Fruit fly (Drosophila melanogaster): ENCODE results near the gene brwl.

brwl gene

dm6 chr2L:9566656-9567055 is 2.0 kb upstream of the brwl start, which contains the start of gene jp:
jp (minus strand) TSS chr2L:9566750.
- TF ChIP-seq D1 (tag; optimal IDR thresholded peaks at IDR 0.05): no peak
- no peak for TF ChIP-seq CG32121 (GFP tag; IDR thresholded peaks at IDR 0.05)
- peak; percentile 24 for TF ChIP-seq CG13204 (GFP tag; optimal IDR thresholded peaks at IDR 0.05)

- TF ChIP-seq CG8159 (tag; optimal IDR thresholded peaks at IDR 0.05) (peak; percentile 36), gl (tag; optimal IDR thresholded peaks at IDR 0.05) (peak; percentile 58), CG15710 (tag; optimal IDR thresholded peaks at IDR 0.05) (peak; percentile 35), EcR (GFP tag; optimal IDR thresholded peaks at IDR 0.05) (no peak), Pif1A (GFP tag; optimal IDR thresholded peaks at IDR 0.05) (peak; percentile 89), CG32121 (GFP tag; IDR thresholded peaks at IDR 0.05) (peak; percentile 82), Snoo (tag; optimal IDR thresholded peaks at IDR 0.05) (peak; percentile 90), CG4496 (GFP tag; IDR thresholded peaks at IDR 0.05) (peak; percentile 97), fd96Ca (GFP tag; IDR thresholded peaks at IDR 0.05) (peak; percentile 88), CG14655 (GFP tag; optimal IDR thresholded peaks at IDR 0.05) (peak; percentile 71), CG12605 (GFP tag; IDR thresholded peaks at IDR 0.05) (peak; percentile 88), CG34367 (tag; optimal IDR thresholded peaks at IDR 0.05) (peak; percentile 63), rn (GFP tag; IDR thresholded peaks at IDR 0.05) (no peak; the same call in 1 of the 2 replicates), CG8301 (tag; optimal IDR thresholded peaks at IDR 0.05) (peak; percentile 57), CG13204 (GFP tag; optimal IDR thresholded peaks at IDR 0.05) (peak; percentile 57), Pif1B (GFP tag; optimal IDR thresholded peaks at IDR 0.05) (peak; percentile 82), CG10348 (GFP tag; IDR thresholded peaks at IDR 0.05) (no peak), CG17806 (tag; optimal IDR thresholded peaks at IDR 0.05) (peak; percentile 30), CG9948 (tag; optimal IDR thresholded peaks at IDR 0.05) (peak; percentile 19), Ets98B (GFP tag; IDR thresholded peaks at IDR 0.05) (peak; percentile 92), D1 (tag; optimal IDR thresholded peaks at IDR 0.05) (peak; percentile 36)
Measured at dm6 chr2L:9567398-9567856, 1.3 kb upstream of the brwl start.

dm6 chr2L:9569131-9569530 is 441 bp downstream of the brwl start:
- TF ChIP-seq CG10348 (GFP tag; IDR thresholded peaks at IDR 0.05) (no peak), CG4496 (GFP tag; IDR thresholded peaks at IDR 0.05) (no peak), EcR (GFP tag; optimal IDR thresholded peaks at IDR 0.05) (no peak), CG32121 (GFP tag; IDR thresholded peaks at IDR 0.05) (no peak), Pif1A (GFP tag; optimal IDR thresholded peaks at IDR 0.05) (no peak), fd96Ca (GFP tag; IDR thresholded peaks at IDR 0.05) (no peak), gl (tag; optimal IDR thresholded peaks at IDR 0.05) (no peak), CG15710 (tag; optimal IDR thresholded peaks at IDR 0.05) (no peak), D1 (tag; optimal IDR thresholded peaks at IDR 0.05) (no peak), CG34367 (tag; optimal IDR thresholded peaks at IDR 0.05) (no peak), CG17806 (tag; optimal IDR thresholded peaks at IDR 0.05) (no peak), Snoo (tag; optimal IDR thresholded peaks at IDR 0.05) (no peak), Pif1B (GFP tag; optimal IDR thresholded peaks at IDR 0.05) (no peak), CG9948 (tag; optimal IDR thresholded peaks at IDR 0.05) (no peak)

dm6 chr2L:9569588-9570434 is 1.1 kb downstream of the brwl start:
- TF ChIP-seq CG15710 (tag; optimal IDR thresholded peaks at IDR 0.05) (peak; percentile 95), EcR (GFP tag; optimal IDR thresholded peaks at IDR 0.05) (peak; percentile 28), CG32121 (GFP tag; IDR thresholded peaks at IDR 0.05) (peak; percentile 90), CG4496 (GFP tag; IDR thresholded peaks at IDR 0.05) (peak; percentile 88), CG10348 (GFP tag; IDR thresholded peaks at IDR 0.05) (peak; percentile 64), Snoo (tag; optimal IDR thresholded peaks at IDR 0.05) (peak; percentile 97), CG8301 (tag; optimal IDR thresholded peaks at IDR 0.05) (peak; percentile 97), CG17806 (tag; optimal IDR thresholded peaks at IDR 0.05) (peak; percentile 95), rn (GFP tag; IDR thresholded peaks at IDR 0.05) (peak; percentile 55), CG13204 (GFP tag; optimal IDR thresholded peaks at IDR 0.05) (peak; percentile 91), Pif1B (GFP tag; optimal IDR thresholded peaks at IDR 0.05) (peak; percentile 97), CG34367 (tag; optimal IDR thresholded peaks at IDR 0.05) (peak; percentile 94), D1 (tag; optimal IDR thresholded peaks at IDR 0.05) (peak; percentile 98), CG12605 (GFP tag; IDR thresholded peaks at IDR 0.05) (peak; percentile 72), fd96Ca (GFP tag; IDR thresholded peaks at IDR 0.05) (peak; percentile 65; the same call in 2 of the 3 replicates), CG8159 (tag; optimal IDR thresholded peaks at IDR 0.05) (peak; percentile 97), CG9948 (tag; optimal IDR thresholded peaks at IDR 0.05) (peak; percentile 98), Pif1A (GFP tag; optimal IDR thresholded peaks at IDR 0.05) (peak; percentile 95), Ets98B (GFP tag; IDR thresholded peaks at IDR 0.05) (peak; percentile 85), gl (tag; optimal IDR thresholded peaks at IDR 0.05) (peak; percentile 85), CG14655 (GFP tag; optimal IDR thresholded peaks at IDR 0.05) (peak; percentile 99)

- TF ChIP-seq gl (tag; optimal IDR thresholded peaks at IDR 0.05) (no peak), Snoo (tag; optimal IDR thresholded peaks at IDR 0.05) (no peak), Pif1A (GFP tag; optimal IDR thresholded peaks at IDR 0.05) (peak; percentile 35), rn (GFP tag; IDR thresholded peaks at IDR 0.05) (no peak), Pif1B (GFP tag; optimal IDR thresholded peaks at IDR 0.05) (no peak), D1 (tag; optimal IDR thresholded peaks at IDR 0.05) (no peak), CG4496 (GFP tag; IDR thresholded peaks at IDR 0.05) (0 out of 3 replicates have a peak, but pooled peaks have one; percentile 21), Ets98B (GFP tag; IDR thresholded peaks at IDR 0.05) (peak; percentile 29; the same call in 1 of the 2 replicates)
Measured at dm6 chr2L:9570673-9571193, 2.0 kb downstream of the brwl start.

All from whole organism, pupa.